Fruit fly (Drosophila melanogaster) whole organism, prepupa: ENCODE data around the gene SLC5A11.
A peak's percentile ranks its signal among the peaks of the same experiment; 100 is the strongest.

Source experiments
- Blimp-1 ChIP-seq: fragments of 200-800 bp; sonication (Bioruptor generic); optimal IDR thresholded peaks from 3 replicates; lab custom pipeline; 2017; ENCODE audit warnings: missing biosample characterization, missing genetic modification characterization, mild to moderate bottlenecking, moderate library complexity, missing genetic modification reagents
- CG10631 ChIP-seq: fragments of 200-800 bp; sonication (Bioruptor generic); optimal IDR thresholded peaks from 2 replicates; lab custom pipeline; 2016; ENCODE audit warnings: missing biosample characterization, missing genetic modification characterization
- CG10669 ChIP-seq: fragments of 200-800 bp; sonication (Bioruptor generic); optimal IDR thresholded peaks from 3 replicates; lab custom pipeline; 2018; ENCODE audit warnings: missing biosample characterization, mild to moderate bottlenecking, missing genetic modification characterization, moderate library complexity
- CG11294 ChIP-seq: fragments of 200-800 bp; sonication (Bioruptor generic); IDR thresholded peaks from 2 replicates; pipeline ENCODE4 v1.3.6; 2022; ENCODE audit warnings: missing biosample characterization, missing genetic modification characterization
- CG11762 ChIP-seq: fragments of 200-800 bp; sonication (Bioruptor generic); optimal IDR thresholded peaks from 3 replicates; lab custom pipeline; 2016; ENCODE audit warnings: missing biosample characterization, missing genetic modification characterization; ENCODE audit not compliant: insufficient read depth
- CG11902 ChIP-seq: fragments of 200-800 bp; sonication (Bioruptor generic); optimal IDR thresholded peaks from 3 replicates; lab custom pipeline; 2016; ENCODE audit warnings: missing biosample characterization, missing genetic modification characterization
- CG15336 ChIP-seq: fragments of 200-800 bp; sonication (Bioruptor generic); IDR thresholded peaks from 2 replicates; pipeline ENCODE4 v1.3.6; 2022; ENCODE audit warnings: missing biosample characterization, missing genetic modification characterization
- CG1621 ChIP-seq: fragments of 200-800 bp; sonication (Bioruptor generic); optimal IDR thresholded peaks from 3 replicates; lab custom pipeline; 2018; ENCODE audit warnings: missing biosample characterization, mild to moderate bottlenecking, missing genetic modification characterization
- CG16779 ChIP-seq: fragments of 200-800 bp; sonication (Bioruptor generic); optimal IDR thresholded peaks from 3 replicates; lab custom pipeline; 2017; ENCODE audit warnings: missing biosample characterization, mild to moderate bottlenecking, missing genetic modification characterization
- CG3032 ChIP-seq: fragments of 200-800 bp; optimal IDR thresholded peaks from 2 replicates; lab custom pipeline; 2019; ENCODE audit warnings: missing biosample characterization, mild to moderate bottlenecking, missing genetic modification characterization, moderate library complexity
- CG31627 ChIP-seq: fragments of 200-800 bp; sonication (Bioruptor generic); optimal IDR thresholded peaks from 3 replicates; lab custom pipeline; 2016; ENCODE audit warnings: missing biosample characterization, missing genetic modification characterization
- CG32006 ChIP-seq: fragments of 200-800 bp; sonication (Bioruptor generic); optimal IDR thresholded peaks from 3 replicates; lab custom pipeline; 2017; ENCODE audit warnings: missing biosample characterization, mild to moderate bottlenecking, missing genetic modification characterization
- CG34406 ChIP-seq: fragments of 200-800 bp; sonication (Bioruptor generic); optimal IDR thresholded peaks from 3 replicates; lab custom pipeline; 2016; ENCODE audit warnings: missing biosample characterization, missing genetic modification characterization
- CG4318 ChIP-seq: fragments of 200-800 bp; sonication (Bioruptor generic); optimal IDR thresholded peaks from 3 replicates; lab custom pipeline; 2017; ENCODE audit warnings: missing biosample characterization, mild to moderate bottlenecking, missing genetic modification characterization
- CG6808 ChIP-seq: fragments of 200-800 bp; sonication (Bioruptor generic); optimal IDR thresholded peaks from 3 replicates; lab custom pipeline; 2017; ENCODE audit warnings: missing biosample characterization, missing genetic modification characterization, mild to moderate bottlenecking, moderate library complexity, missing genetic modification reagents
- CG7368 ChIP-seq: fragments of 200-800 bp; sonication (Bioruptor generic); optimal IDR thresholded peaks from 3 replicates; lab custom pipeline; 2016; ENCODE audit warnings: missing biosample characterization, missing genetic modification characterization
- CG8119 ChIP-seq: fragments of 200-800 bp; sonication (Bioruptor generic); IDR thresholded peaks from 3 replicates; pipeline ENCODE4 v1.3.6; 2022; ENCODE audit warnings: missing biosample characterization, missing genetic modification characterization
- CG8319 ChIP-seq: fragments of 200-800 bp; sonication (Bioruptor generic); optimal IDR thresholded peaks from 3 replicates; lab custom pipeline; 2016; ENCODE audit warnings: missing biosample characterization, missing genetic modification characterization
- CG9139 ChIP-seq: fragments of 200-800 bp; sonication (Bioruptor generic); optimal IDR thresholded peaks from 3 replicates; lab custom pipeline; 2017; ENCODE audit warnings: missing biosample characterization, mild to moderate bottlenecking, missing genetic modification characterization
- Eip75B ChIP-seq: fragments of 200-800 bp; sonication (Bioruptor generic); optimal IDR thresholded peaks from 3 replicates; lab custom pipeline; 2016; ENCODE audit warnings: missing biosample characterization, missing genetic modification characterization
- Eip78C ChIP-seq: fragments of 200-800 bp; sonication (Bioruptor generic); peaks from one replicate; lab custom pipeline; 2016; ENCODE audit warnings: missing biosample characterization, missing genetic modification characterization
- Ets96B ChIP-seq: fragments of 200-800 bp; optimal IDR thresholded peaks from 2 replicates; lab custom pipeline; 2019; ENCODE audit warnings: missing biosample characterization, mild to moderate bottlenecking, missing genetic modification characterization, moderate library complexity
- Gug ChIP-seq: fragments of 200-800 bp; sonication (Bioruptor generic); IDR thresholded peaks from 2 replicates; pipeline ENCODE4 v1.3.6; 2022; ENCODE audit warnings: missing biosample characterization, missing genetic modification characterization
- Hr38 ChIP-seq: sonication (Bioruptor generic); optimal IDR thresholded peaks from 2 replicates; lab custom pipeline; 2016; ENCODE audit warnings: missing biosample characterization, missing genetic modification characterization
- Hr39 ChIP-seq: fragments of 200-800 bp; sonication (Bioruptor generic); optimal IDR thresholded peaks from 2 replicates; lab custom pipeline; 2016; ENCODE audit warnings: missing biosample characterization, missing genetic modification characterization
- Hr4 ChIP-seq: fragments of 200-800 bp; sonication (Bioruptor generic); optimal IDR thresholded peaks from 3 replicates; lab custom pipeline; 2016; ENCODE audit warnings: missing biosample characterization, missing genetic modification characterization
- Met ChIP-seq: fragments of 200-800 bp; sonication (Bioruptor generic); optimal IDR thresholded peaks from 3 replicates; lab custom pipeline; 2016; ENCODE audit warnings: missing biosample characterization, missing genetic modification characterization
- OdsH ChIP-seq: fragments of 200-800 bp; sonication (Bioruptor generic); optimal IDR thresholded peaks from 3 replicates; lab custom pipeline; 2016; ENCODE audit warnings: missing biosample characterization, missing genetic modification characterization
- Sox14 ChIP-seq: fragments of 200-800 bp; sonication (Bioruptor generic); optimal IDR thresholded peaks from 3 replicates; lab custom pipeline; 2016; ENCODE audit warnings: missing biosample characterization, missing genetic modification characterization
- Sox15 ChIP-seq: fragments of 200-800 bp; sonication (Bioruptor generic); optimal IDR thresholded peaks from 3 replicates; lab custom pipeline; 2016; ENCODE audit warnings: missing biosample characterization, missing genetic modification characterization
- achi ChIP-seq: fragments of 200-800 bp; sonication (Bioruptor generic); optimal IDR thresholded peaks from 3 replicates; lab custom pipeline; 2016; ENCODE audit warnings: missing biosample characterization, missing genetic modification characterization
- acj6 ChIP-seq: fragments of 200-800 bp; sonication (Bioruptor generic); optimal IDR thresholded peaks from 3 replicates; lab custom pipeline; 2016; ENCODE audit warnings: missing biosample characterization, missing genetic modification characterization
- cyc ChIP-seq: fragments of 200-800 bp; sonication (Bioruptor generic); optimal IDR thresholded peaks from 3 replicates; lab custom pipeline; 2016; ENCODE audit warnings: missing biosample characterization, missing genetic modification characterization
- dac ChIP-seq: fragments of 200-800 bp; sonication (Bioruptor generic); optimal IDR thresholded peaks from 2 replicates; lab custom pipeline; 2017; ENCODE audit warnings: missing biosample characterization, mild to moderate bottlenecking, missing genetic modification characterization
- eg ChIP-seq: fragments of 200-800 bp; sonication (Bioruptor generic); IDR thresholded peaks from 3 replicates; pipeline ENCODE4 v1.3.6; 2022; ENCODE audit warnings: missing biosample characterization, missing genetic modification characterization
- esn ChIP-seq: fragments of 200-800 bp; sonication (Bioruptor generic); optimal IDR thresholded peaks from 2 replicates; lab custom pipeline; 2016; ENCODE audit warnings: missing biosample characterization, mild to moderate bottlenecking, missing genetic modification characterization, moderate library complexity
- fd59A ChIP-seq: fragments of 200-800 bp; sonication (Bioruptor generic); optimal IDR thresholded peaks from 2 replicates; lab custom pipeline; 2017; ENCODE audit warnings: missing biosample characterization, mild to moderate bottlenecking, missing genetic modification characterization, missing genetic modification reagents
- fd85E ChIP-seq: fragments of 200-800 bp; sonication (Bioruptor generic); optimal IDR thresholded peaks from 3 replicates; lab custom pipeline; 2016; ENCODE audit warnings: missing biosample characterization, missing genetic modification characterization
- fkh ChIP-seq: fragments of 200-800 bp; sonication (Bioruptor generic); optimal IDR thresholded peaks from 3 replicates; lab custom pipeline; 2017; ENCODE audit warnings: missing biosample characterization, mild to moderate bottlenecking, missing genetic modification characterization, moderate library complexity
- pdm3 ChIP-seq: fragments of 200-800 bp; sonication (Bioruptor generic); optimal IDR thresholded peaks from 3 replicates; lab custom pipeline; 2016; ENCODE audit warnings: missing biosample characterization, missing genetic modification characterization
- salr ChIP-seq, 2 experiments: fragments of 200-800 bp; sonication (Bioruptor generic); optimal IDR thresholded peaks; 3 replicates each; lab custom pipeline; 2016 to 2018; ENCODE audit warnings: missing biosample characterization in 2 of 2, missing genetic modification characterization in 2 of 2, mild to moderate bottlenecking in 1 of 2
- spab ChIP-seq: fragments of 200-800 bp; sonication (Bioruptor generic); optimal IDR thresholded peaks from 2 replicates; lab custom pipeline; 2017; ENCODE audit warnings: missing biosample characterization, mild to moderate bottlenecking, missing genetic modification characterization, missing genetic modification reagents
- ss ChIP-seq, 2 experiments: fragments of 200-800 bp; sonication (Bioruptor generic); optimal IDR thresholded peaks; 2 replicates in 1 of 2; 3 replicates in 1 of 2; lab custom pipeline; 2017 to 2018; ENCODE audit warnings: mild to moderate bottlenecking in 2 of 2, missing biosample characterization in 2 of 2, missing genetic modification characterization in 2 of 2, moderate library complexity in 1 of 2
- vri ChIP-seq: fragments of 200-800 bp; sonication (Bioruptor generic); optimal IDR thresholded peaks from 3 replicates; lab custom pipeline; 2016; ENCODE audit warnings: missing biosample characterization, mild to moderate bottlenecking, missing genetic modification characterization

Gene SLC5A11

DNA sequence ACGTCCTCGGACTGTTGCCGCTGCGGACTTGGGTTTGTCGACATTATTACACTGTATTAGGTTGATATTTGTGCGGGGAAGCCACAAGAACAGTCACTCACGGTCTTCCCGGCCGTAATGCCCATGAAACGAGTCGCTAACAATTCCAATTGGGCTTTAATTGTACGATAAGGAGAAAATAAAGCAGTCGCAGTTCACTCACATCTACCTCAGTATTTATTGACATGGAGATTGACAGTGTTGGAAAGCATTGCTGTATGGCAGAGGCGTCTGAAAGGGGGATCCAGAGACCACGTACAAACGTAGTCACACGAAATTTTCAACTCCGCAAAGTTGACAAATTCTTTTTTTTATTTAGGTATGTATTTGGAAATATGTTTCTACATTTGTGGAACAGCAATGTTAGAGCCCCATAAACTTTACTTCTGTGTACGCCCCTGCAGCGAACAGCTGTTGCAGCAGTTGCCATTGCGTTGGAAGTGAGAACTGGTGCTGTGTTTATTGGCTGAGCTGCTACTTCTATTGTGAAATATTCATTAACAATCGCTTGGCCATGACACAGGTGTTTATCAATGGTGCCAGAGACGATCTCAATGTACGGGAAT, 7.8 kb upstream of the SLC5A11 start, which contains the start of the genes CG8372 and CG8360 (continued):
- TF ChIP-seq CG8319 (GFP tag; lab: Kevin White, UChicago) (peak; percentile 99), dac (GFP tag; lab: Kevin White, UChicago) (peak; percentile 99), OdsH (GFP tag; lab: Kevin White, UChicago) (peak; percentile 100), Ets96B (tag; lab: Kevin White, UChicago) (peak; percentile 99), Gug (GFP tag; lab: Robert Waterston, UW) (peak; percentile 99), CG32006 (GFP tag; lab: Kevin White, UChicago) (peak; percentile 99), CG11902 (GFP tag; lab: Kevin White, UChicago) (peak; percentile 99), CG11762 (GFP tag; lab: Kevin White, UChicago) (peak; percentile 99), CG34406 (GFP tag; lab: Kevin White, UChicago) (peak; percentile 99), CG31627 (peak; percentile 100), CG15336 (peak; percentile 99), Sox15 (GFP tag; lab: Kevin White, UChicago) (peak; percentile 99), Hr4 (peak; percentile 100), achi (GFP tag; lab: Kevin White, UChicago) (peak; percentile 99), Blimp-1 (GFP tag; lab: Kevin White, UChicago) (peak; percentile 96), Sox14 (GFP tag; lab: Kevin White, UChicago) (peak; percentile 100), fd85E (peak; percentile 98), fd59A (GFP tag; lab: Kevin White, UChicago) (peak; percentile 99), CG4318 (peak; percentile 98), CG8119 (peak; percentile 98), ss (GFP tag; optimal IDR thresholded peaks at IDR 0.05; lab: Kevin White, UChicago) (peak; percentile 98 to 99), CG6808 (GFP tag; lab: Kevin White, UChicago) (peak; percentile 98), acj6 (GFP tag; lab: Kevin White, UChicago) (peak; percentile 100), CG10669 (GFP tag; lab: Kevin White, UChicago) (peak; percentile 99), pdm3 (GFP tag; lab: Kevin White, UChicago) (peak; percentile 100), Hr38 (GFP tag; lab: Kevin White, UChicago) (peak; percentile 97), CG1621 (tag; lab: Kevin White, UChicago) (peak; percentile 98), CG11294 (GFP tag; lab: Robert Waterston, UW) (peak; percentile 99), Eip78C (GFP tag; lab: Kevin White, UChicago) (peak; percentile 100), Eip75B (GFP tag; lab: Kevin White, UChicago) (peak; percentile 99), CG10631 (peak; percentile 100), CG9139 (peak; percentile 98), esn (GFP tag; lab: Kevin White, UChicago) (peak; percentile 100), cyc (GFP tag; lab: Kevin White, UChicago) (peak; percentile 99), vri (peak; percentile 99), fkh (GFP tag; lab: Kevin White, UChicago) (peak; percentile 98), salr (GFP tag; optimal IDR thresholded peaks at IDR 0.05; lab: Kevin White, UChicago) (peak; percentile 98 to 99), CG7368 (GFP tag; lab: Kevin White, UChicago) (peak; percentile 99), eg (peak; percentile 99), spab (peak; percentile 99), CG3032 (peak; percentile 99), CG16779 (tag; lab: Kevin White, UChicago) (peak; percentile 98), Met (GFP tag; lab: Kevin White, UChicago) (peak; percentile 99), Hr39 (peak; percentile 100)
